5 fruit fly cellular contexts compared by ENCODE assay signal in the genomic region with DNA sequence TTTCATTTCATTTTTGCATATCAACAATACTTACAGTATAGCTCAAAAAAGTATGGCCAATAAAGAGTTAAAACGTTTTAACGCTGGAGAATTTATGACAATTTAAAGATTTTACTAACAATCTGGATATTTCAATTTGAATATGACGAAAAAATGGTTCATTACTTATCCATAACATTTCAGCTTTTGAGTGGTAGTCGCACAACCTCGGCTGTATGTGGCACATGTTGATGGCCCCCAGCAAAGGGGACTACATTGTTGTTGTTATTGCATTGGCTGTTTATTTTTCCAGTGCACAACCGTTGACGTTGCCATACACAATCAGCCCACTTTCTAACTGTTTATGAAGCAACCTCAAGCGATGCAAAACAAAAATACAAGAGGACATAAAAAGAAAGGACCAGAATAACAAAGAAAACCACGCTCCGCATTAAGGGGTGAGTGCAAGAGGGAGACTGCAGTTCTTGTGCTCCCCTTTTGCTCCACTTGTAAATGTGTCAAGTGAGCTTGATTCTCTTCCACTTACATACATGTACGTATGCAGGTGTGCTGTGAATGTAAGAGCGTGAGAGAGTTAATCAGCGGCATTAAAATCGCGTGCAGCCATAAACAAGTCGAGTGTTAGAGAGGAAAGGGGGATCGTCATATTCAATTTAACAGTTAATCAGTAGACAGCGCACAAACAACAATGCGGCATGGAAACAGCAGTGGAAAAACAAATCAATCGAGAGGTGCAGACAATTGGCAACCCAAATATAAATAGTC.
TF ChIP-seq lines count a peak whose summit lies in the region.

No protein-coding gene starts in this region.

TF ChIP-seq in whole organism, adult, 20 proteins besides CTCF, POLR2A, EP300 and RAD21 (continued from another document):
- peak; percentile 61 for TF ChIP-seq Clk (GFP tag; optimal IDR thresholded peaks at IDR 0.05; lab: Kevin White, UChicago)
- peak; percentile 84 for TF ChIP-seq ovo (GFP tag; optimal IDR thresholded peaks at IDR 0.05; lab: Kevin White, UChicago)
- TF ChIP-seq pad (GFP tag; optimal IDR thresholded peaks at IDR 0.05; lab: Kevin White, UChicago), result peak; percentile 92
- TF ChIP-seq kay (GFP tag; lab: Kevin White, UChicago; ENCODE audit: borderline replicate concordance), result peak; percentile 96
TF ChIP-seq in whole organism, adult: peak in this region for 19.

TF ChIP-seq in whole organism, embryonic, 481 proteins besides CTCF, POLR2A, EP300 and RAD21 (continued from another document and continues in another):
- peak; percentile 29 for TF ChIP-seq CG17568 (GFP tag; optimal IDR thresholded peaks at IDR 0.05; lab: Kevin White, UChicago)
- TF ChIP-seq CrebB (tag; optimal IDR thresholded peaks at IDR 0.05; lab: Kevin White, UChicago), result peak; percentile 25
- peak; percentile 64 for TF ChIP-seq ATbp (GFP tag; optimal IDR thresholded peaks at IDR 0.05; lab: Kevin White, UChicago)
- TF ChIP-seq croc (GFP tag; conservative IDR thresholded peaks at IDR 0.05; lab: Robert Waterston, UW), result peak; percentile 20; the same call in 1 of the 3 replicates
- TF ChIP-seq Trl (optimal IDR thresholded peaks at IDR 0.05; lab: Kevin White, UChicago), result peak in 1 of 2 experiments; percentile 1
- no peak for TF ChIP-seq Trl (GFP tag; optimal IDR thresholded peaks at IDR 0.05; lab: Kevin White, UChicago)
- peak; percentile 17 for TF ChIP-seq Chrac-16 (GFP tag; optimal IDR thresholded peaks at IDR 0.05; lab: Kevin White, UChicago)
- TF ChIP-seq Oli (tag; optimal IDR thresholded peaks at IDR 0.05; lab: Kevin White, UChicago), result peak; percentile 62
- TF ChIP-seq chif (GFP tag; optimal IDR thresholded peaks at IDR 0.05; lab: Kevin White, UChicago), result peak in 1 of 2 experiments; percentile 28
- peak; percentile 54; the same call in 1 of the 2 replicates for TF ChIP-seq stc (GFP tag; IDR thresholded peaks at IDR 0.05; lab: Robert Waterston, UW)
- no peak for TF ChIP-seq CG33557 (GFP tag; optimal IDR thresholded peaks at IDR 0.05; lab: Kevin White, UChicago)
- peak; percentile 68; the same call in 1 of the 3 replicates for TF ChIP-seq so (GFP tag; IDR thresholded peaks at IDR 0.05; lab: Robert Waterston, UW)
- peak; percentile 95 for TF ChIP-seq Drgx (GFP tag; IDR thresholded peaks at IDR 0.05; lab: Robert Waterston, UW)
- TF ChIP-seq CG12744 (GFP tag; optimal IDR thresholded peaks at IDR 0.05; lab: Kevin White, UChicago), result peak; percentile 4
- TF ChIP-seq zfh1 (GFP tag; IDR thresholded peaks at IDR 0.05; lab: Robert Waterston, UW), result 0 out of 3 replicates have a peak, but pooled peaks have one; percentile 16
- peak; percentile 62 for TF ChIP-seq ap (GFP tag; IDR thresholded peaks at IDR 0.05; lab: Robert Waterston, UW)
- TF ChIP-seq z (GFP tag; IDR thresholded peaks at IDR 0.05; lab: Robert Waterston, UW), result no peak
- peak; percentile 17; the same call in 1 of the 2 replicates for TF ChIP-seq CG11085 (GFP tag; IDR thresholded peaks at IDR 0.05; lab: Robert Waterston, UW)
- TF ChIP-seq CG31441 (GFP tag; IDR thresholded peaks at IDR 0.05; lab: Robert Waterston, UW), result peak; percentile 55
- peak; percentile 90 for TF ChIP-seq nom (GFP tag; optimal IDR thresholded peaks at IDR 0.05; lab: Kevin White, UChicago)
- no peak for TF ChIP-seq CG31224 (GFP tag; IDR thresholded peaks at IDR 0.05; lab: Robert Waterston, UW)
- no peak for TF ChIP-seq HLHmδ (GFP tag; optimal IDR thresholded peaks at IDR 0.05; lab: Kevin White, UChicago)
- TF ChIP-seq CG2875 (GFP tag; optimal IDR thresholded peaks at IDR 0.05; lab: Kevin White, UChicago), result peak; percentile 45
- peak; percentile 65; the same call in 1 of the 2 replicates for TF ChIP-seq CG6689 (GFP tag; IDR thresholded peaks at IDR 0.05; lab: Robert Waterston, UW)
- TF ChIP-seq CG34422 (GFP tag; IDR thresholded peaks at IDR 0.05; lab: Robert Waterston, UW), result peak; percentile 27; the same call in 1 of the 3 replicates
- TF ChIP-seq Nf-YA (GFP tag; IDR thresholded peaks at IDR 0.05; lab: Robert Waterston, UW), result peak; percentile 43; the same call in 1 of the 2 replicates
- peak; percentile 50 to 86 for TF ChIP-seq bsh (GFP tag; optimal IDR thresholded peaks at IDR 0.05; lab: Kevin White, UChicago)
- TF ChIP-seq sens (GFP tag; lab: Kevin White, UChicago), result peak; percentile 87

TF ChIP-seq in whole organism, prepupa, 60 proteins besides CTCF, POLR2A, EP300 and RAD21 (continued from another document and continues in another):
- TF ChIP-seq Eip93F (GFP tag; optimal IDR thresholded peaks at IDR 0.05; lab: Kevin White, UChicago) (peak; percentile 88), CG10669 (GFP tag; optimal IDR thresholded peaks at IDR 0.05; lab: Kevin White, UChicago) (peak; percentile 97), Hr39 (GFP tag; optimal IDR thresholded peaks at IDR 0.05; lab: Kevin White, UChicago) (peak; percentile 96), CG8119 (GFP tag; IDR thresholded peaks at IDR 0.05; lab: Robert Waterston, UW) (peak; percentile 98), Ets21C (GFP tag; optimal IDR thresholded peaks at IDR 0.05; lab: Kevin White, UChicago) (peak; percentile 95), dac (GFP tag; optimal IDR thresholded peaks at IDR 0.05; lab: Kevin White, UChicago) (peak; percentile 89), Ets96B (tag; optimal IDR thresholded peaks at IDR 0.05; lab: Kevin White, UChicago) (peak; percentile 97), CG1621 (tag; optimal IDR thresholded peaks at IDR 0.05; lab: Kevin White, UChicago) (peak; percentile 95), CG6792 (GFP tag; optimal IDR thresholded peaks at IDR 0.05; lab: Kevin White, UChicago) (peak; percentile 98), CG32006 (GFP tag; optimal IDR thresholded peaks at IDR 0.05; lab: Kevin White, UChicago) (peak; percentile 95), CG3919 (GFP tag; optimal IDR thresholded peaks at IDR 0.05; lab: Kevin White, UChicago) (peak; percentile 96), CG6276 (GFP tag; optimal IDR thresholded peaks at IDR 0.05; lab: Kevin White, UChicago) (peak; percentile 94), acj6 (GFP tag; optimal IDR thresholded peaks at IDR 0.05; lab: Kevin White, UChicago) (peak; percentile 96), lz (GFP tag; optimal IDR thresholded peaks at IDR 0.05; lab: Kevin White, UChicago) (peak; percentile 98), pdm3 (GFP tag; optimal IDR thresholded peaks at IDR 0.05; lab: Kevin White, UChicago) (peak; percentile 97), net (GFP tag; optimal IDR thresholded peaks at IDR 0.05; lab: Kevin White, UChicago) (peak; percentile 97), OdsH (GFP tag; optimal IDR thresholded peaks at IDR 0.05; lab: Kevin White, UChicago) (peak; percentile 95), CG6163 (GFP tag; IDR thresholded peaks at IDR 0.05; lab: Robert Waterston, UW) (peak; percentile 97), CG11902 (GFP tag; optimal IDR thresholded peaks at IDR 0.05; lab: Kevin White, UChicago) (peak; percentile 95), CG8632 (GFP tag; optimal IDR thresholded peaks at IDR 0.05; lab: Kevin White, UChicago) (peak; percentile 97), eg (GFP tag; IDR thresholded peaks at IDR 0.05; lab: Robert Waterston, UW) (peak; percentile 98), Eip75B (GFP tag; optimal IDR thresholded peaks at IDR 0.05; lab: Kevin White, UChicago) (peak; percentile 99), Sox15 (GFP tag; optimal IDR thresholded peaks at IDR 0.05; lab: Kevin White, UChicago) (peak; percentile 92), Eip78C (GFP tag; lab: Kevin White, UChicago) (peak; percentile 99), CG10631 (GFP tag; optimal IDR thresholded peaks at IDR 0.05; lab: Kevin White, UChicago) (peak; percentile 94), achi (GFP tag; optimal IDR thresholded peaks at IDR 0.05; lab: Kevin White, UChicago) (peak; percentile 96), CG7368 (GFP tag; optimal IDR thresholded peaks at IDR 0.05; lab: Kevin White, UChicago) (peak; percentile 96), Smox (GFP tag; optimal IDR thresholded peaks at IDR 0.05; lab: Kevin White, UChicago) (peak; percentile 98), CG16779 (tag; optimal IDR thresholded peaks at IDR 0.05; lab: Kevin White, UChicago) (peak; percentile 94), CG31627 (GFP tag; optimal IDR thresholded peaks at IDR 0.05; lab: Kevin White, UChicago) (peak; percentile 97)

TF ChIP-seq in whole organism, pupa, 21 proteins besides CTCF, POLR2A, EP300 and RAD21 (continued from another document):
- TF ChIP-seq CG8159 (tag; optimal IDR thresholded peaks at IDR 0.05; lab: Kevin White, UChicago) (peak; percentile 97), fd96Ca (GFP tag; IDR thresholded peaks at IDR 0.05; lab: Robert Waterston, UW) (peak; percentile 92), CG8301 (tag; optimal IDR thresholded peaks at IDR 0.05; lab: Kevin White, UChicago) (peak; percentile 93)

TF ChIP-seq in whole organism, wandering third instar larva, 38 proteins besides CTCF, POLR2A, EP300 and RAD21 (continued from another document):
- TF ChIP-seq Abd-B (GFP tag; optimal IDR thresholded peaks at IDR 0.05; lab: Kevin White, UChicago) (no peak), dl (GFP tag; optimal IDR thresholded peaks at IDR 0.05; lab: Kevin White, UChicago; ENCODE audit: insufficient read depth in 1 of 2, partially characterized antibody in 2 of 2) (no peak), OdsH (GFP tag; optimal IDR thresholded peaks at IDR 0.05; lab: Kevin White, UChicago) (peak; percentile 90), br (GFP tag; optimal IDR thresholded peaks at IDR 0.05; lab: Kevin White, UChicago) (peak; percentile 95), CrebA (GFP tag; optimal IDR thresholded peaks at IDR 0.05; lab: Kevin White, UChicago; ENCODE audit: borderline replicate concordance) (no peak), CG9705 (GFP tag; optimal IDR thresholded peaks at IDR 0.05; lab: Kevin White, UChicago) (peak; percentile 62), Hr78 (GFP tag; optimal IDR thresholded peaks at IDR 0.05; lab: Kevin White, UChicago) (no peak), woc (GFP tag; optimal IDR thresholded peaks at IDR 0.05; lab: Kevin White, UChicago) (peak; percentile 77), Mio (GFP tag; optimal IDR thresholded peaks at IDR 0.05; lab: Kevin White, UChicago) (peak; percentile 27), Hnf4 (GFP tag; optimal IDR thresholded peaks at IDR 0.05; lab: Kevin White, UChicago) (peak; percentile 87), Dif (GFP tag; optimal IDR thresholded peaks at IDR 0.05; lab: Kevin White, UChicago; ENCODE audit: partially characterized antibody) (no peak), sv (GFP tag; optimal IDR thresholded peaks at IDR 0.05; lab: Kevin White, UChicago) (no peak), Rel (GFP tag; optimal IDR thresholded peaks at IDR 0.05; lab: Kevin White, UChicago) (peak; percentile 46), Rel (tag; optimal IDR thresholded peaks at IDR 0.05; lab: Kevin White, UChicago) (peak; percentile 66), h (GFP tag; optimal IDR thresholded peaks at IDR 0.05; lab: Kevin White, UChicago) (peak; percentile 90), lola (GFP tag; optimal IDR thresholded peaks at IDR 0.05; lab: Kevin White, UChicago) (no peak)
